Worm (Caenorhabditis elegans): Measurements from ENCODE around the gene Y57G11C.8.

DNA sequence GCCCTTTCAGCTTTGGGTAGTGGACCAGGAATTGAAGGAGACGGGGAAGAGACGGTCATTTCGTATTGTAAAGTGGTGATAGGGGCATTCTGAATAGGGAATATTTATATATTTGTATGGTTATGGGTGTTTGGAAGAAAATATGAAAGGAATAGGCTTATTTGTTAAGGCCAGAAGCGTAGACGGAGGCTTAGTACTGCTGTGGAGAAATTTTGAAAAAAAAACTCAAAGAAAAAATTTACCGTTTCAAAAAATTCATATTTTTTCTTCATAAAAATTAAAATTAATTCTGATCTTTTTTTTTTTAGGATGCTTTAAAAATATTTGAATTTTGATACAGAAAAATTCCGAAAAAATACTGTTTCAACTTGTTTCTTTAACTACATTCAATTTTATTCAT lies 47.4 kb downstream of the Y57G11C.8 start, which contains the start of gene hhat-2:
- TF ChIP-seq nhr-77 (tag; optimal IDR thresholded peaks at IDR 0.05) (no peak), lin-39 (tag; optimal IDR thresholded peaks at IDR 0.05) (no peak), blmp-1 (tag; optimal IDR thresholded peaks at IDR 0.05; ENCODE audit: insufficient read depth) (no peak), ztf-11 (tag; optimal IDR thresholded peaks at IDR 0.05) (no peak), skn-1 (tag; optimal IDR thresholded peaks at IDR 0.05) (no peak)
